Worm (Caenorhabditis elegans): ENCODE results near the gene cul-3.

cul-3 gene

ce11 chrV:234572-234971 is 57.4 kb downstream of the cul-3 start, which contains the start of gene kin-33:
Gene kin-33 (minus strand): TSS chrV:234672.
- TF ChIP-seq klf-2 (GFP tag; conservative IDR thresholded peaks at IDR 0.05) (no peak), ref-1 (GFP tag; conservative IDR thresholded peaks at IDR 0.05) (no peak), tab-1 (GFP tag; IDR thresholded peaks at IDR 0.05) (no peak), flt-1 (GFP tag; IDR thresholded peaks at IDR 0.05) (no peak), med-1 (GFP tag; optimal IDR thresholded peaks at IDR 0.05; ENCODE audit: insufficient read depth) (no peak), T22C8.4 (GFP tag; IDR thresholded peaks at IDR 0.05) (no peak), cog-1 (tag; optimal IDR thresholded peaks at IDR 0.05) (no peak), ztf-23 (GFP tag; IDR thresholded peaks at IDR 0.05) (no peak), ztf-29 (GFP tag; IDR thresholded peaks at IDR 0.05) (no peak)

Data from whole organism, midembryonic.